Fruit fly (Drosophila melanogaster) whole organism, embryonic: Measurements from ENCODE around the gene PIG-B.

Source experiments
- Awh ChIP-seq: fragments of 200-800 bp; sonication (Bioruptor generic); IDR thresholded peaks from 2 replicates; pipeline ENCODE4, ENCODE4 v1.3.6; 2022; ENCODE audit warnings: missing biosample characterization, missing genetic modification characterization
- Bgb ChIP-seq: fragments of 200-800 bp; sonication (Bioruptor generic); IDR thresholded peaks from 2 replicates; pipeline ENCODE4 v1.3.6; 2022; ENCODE audit warnings: missing biosample characterization, missing genetic modification characterization; ENCODE audit not compliant: partially characterized antibody
- CG10274 ChIP-seq: fragments of 200-800 bp; sonication (Bioruptor generic); optimal IDR thresholded peaks from 3 replicates; lab custom pipeline; 2017; ENCODE audit warnings: missing biosample characterization, mild to moderate bottlenecking, missing genetic modification characterization
- CG17802 ChIP-seq: fragments of 200-800 bp; sonication (Bioruptor generic); optimal IDR thresholded peaks from 2 replicates; lab custom pipeline; 2018; ENCODE audit warnings: missing biosample characterization, mild to moderate bottlenecking, missing genetic modification characterization, moderate library complexity
- CG30020 ChIP-seq: fragments of 200-800 bp; optimal IDR thresholded peaks from 2 replicates; lab custom pipeline; 2019; ENCODE audit warnings: missing biosample characterization, mild to moderate bottlenecking, missing genetic modification characterization, moderate library complexity
- CG3065 ChIP-seq: fragments of 200-800 bp; sonication (Bioruptor generic); optimal IDR thresholded peaks from 2 replicates; lab custom pipeline; 2016; ENCODE audit warnings: missing biosample characterization, missing genetic modification characterization
- CG32772 ChIP-seq: fragments of 200-800 bp; sonication (Bioruptor generic); IDR thresholded peaks from 2 replicates; pipeline ENCODE4 v1.3.6; 2022; ENCODE audit warnings: missing biosample characterization, missing genetic modification characterization
- CG3407 ChIP-seq: fragments of 200-800 bp; sonication (Bioruptor generic); optimal IDR thresholded peaks from 2 replicates; lab custom pipeline; 2018; ENCODE audit warnings: missing biosample characterization, mild to moderate bottlenecking, missing genetic modification characterization
- CG34376 ChIP-seq: fragments of 200-800 bp; sonication (Bioruptor generic); optimal IDR thresholded peaks from 2 replicates; lab custom pipeline; 2018; ENCODE audit warnings: missing biosample characterization, mild to moderate bottlenecking, missing genetic modification characterization
- CG4328 ChIP-seq: fragments of 200-800 bp; sonication (Bioruptor generic); optimal IDR thresholded peaks from 3 replicates; lab custom pipeline; 2017; ENCODE audit warnings: missing biosample characterization, missing genetic modification reagents, missing genetic modification characterization
- CG4707 ChIP-seq: fragments of 200-800 bp; sonication (Bioruptor generic); optimal IDR thresholded peaks from 2 replicates; lab custom pipeline; 2018; ENCODE audit warnings: missing biosample characterization, mild to moderate bottlenecking, missing genetic modification characterization, moderate library complexity
- CG4820 ChIP-seq: fragments of 200-800 bp; sonication (Bioruptor generic); optimal IDR thresholded peaks from 3 replicates; lab custom pipeline; 2016; ENCODE audit warnings: missing biosample characterization, missing genetic modification characterization
- CG5245 ChIP-seq: fragments of 200-800 bp; sonication (Bioruptor generic); optimal IDR thresholded peaks from 3 replicates; lab custom pipeline; 2016; ENCODE audit warnings: missing biosample characterization, missing genetic modification characterization
- CG6175 ChIP-seq: fragments of 200-800 bp; sonication (Bioruptor generic); IDR thresholded peaks from 3 replicates; pipeline ENCODE4 v1.3.6; 2022; ENCODE audit warnings: missing biosample characterization, missing genetic modification characterization
- CG7556 ChIP-seq: fragments of 200-800 bp; sonication (Bioruptor generic); optimal IDR thresholded peaks from 2 replicates; lab custom pipeline; 2017; ENCODE audit warnings: missing biosample characterization, mild to moderate bottlenecking, missing genetic modification characterization
- CG7745 ChIP-seq: fragments of 200-800 bp; sonication (Bioruptor generic); optimal IDR thresholded peaks from 2 replicates; lab custom pipeline; 2018; ENCODE audit warnings: missing biosample characterization, mild to moderate bottlenecking, missing genetic modification characterization, moderate library complexity
- CG7963 ChIP-seq: fragments of 200-800 bp; sonication (Bioruptor generic); IDR thresholded peaks from 3 replicates; pipeline ENCODE4 v1.3.6; 2022; ENCODE audit warnings: missing biosample characterization, missing genetic modification characterization; ENCODE audit not compliant: partially characterized antibody
- CG8765 ChIP-seq: fragments of 200-800 bp; sonication (Bioruptor generic); IDR thresholded peaks from 2 replicates; pipeline ENCODE4 v1.3.6; 2022; ENCODE audit warnings: missing biosample characterization, missing genetic modification characterization
- Dek ChIP-seq: fragments of 200-800 bp; sonication (Bioruptor generic); optimal IDR thresholded peaks from 3 replicates; lab custom pipeline; 2019; ENCODE audit warnings: missing biosample characterization, mild to moderate bottlenecking, missing genetic modification characterization, moderate library complexity
- Drgx ChIP-seq: fragments of 200-800 bp; sonication (Bioruptor generic); IDR thresholded peaks from 2 replicates; pipeline ENCODE4 v1.3.6; 2022; ENCODE audit warnings: missing biosample characterization, missing genetic modification characterization
- Fer2 ChIP-seq: fragments of 200-800 bp; sonication (Bioruptor generic); optimal IDR thresholded peaks from 2 replicates; lab custom pipeline; 2018; ENCODE audit warnings: missing biosample characterization, mild to moderate bottlenecking, missing genetic modification characterization, moderate library complexity
- Hmx ChIP-seq: fragments of 200-800 bp; sonication (Bioruptor generic); optimal IDR thresholded peaks from 2 replicates; lab custom pipeline; 2016; ENCODE audit warnings: missing biosample characterization, missing genetic modification characterization
- Kr ChIP-seq: fragments of 200-800 bp; sonication (Bioruptor generic); optimal IDR thresholded peaks from 2 replicates; lab custom pipeline; 2017; ENCODE audit warnings: missing biosample characterization, mild to moderate bottlenecking, missing genetic modification characterization
- Mad ChIP-seq: fragments of 200-800 bp; sonication (Bioruptor generic); optimal IDR thresholded peaks from 2 replicates; lab custom pipeline; 2016; ENCODE audit warnings: missing biosample characterization, missing genetic modification characterization
- NC2α ChIP-seq: fragments of 200-800 bp; sonication (Bioruptor generic); optimal IDR thresholded peaks from 2 replicates; lab custom pipeline; 2016; ENCODE audit warnings: missing biosample characterization, missing genetic modification characterization
- Opbp ChIP-seq: fragments of 200-800 bp; sonication (Bioruptor generic); IDR thresholded peaks from 3 replicates; pipeline ENCODE4 v1.3.6; 2022; ENCODE audit warnings: missing biosample characterization, missing genetic modification characterization; ENCODE audit not compliant: partially characterized antibody
- TFAM ChIP-seq: fragments of 200-800 bp; sonication (Bioruptor generic); optimal IDR thresholded peaks from 2 replicates; lab custom pipeline; 2017; ENCODE audit warnings: missing biosample characterization, missing genetic modification characterization, inconsistent platforms
- Usf ChIP-seq: fragments of 200-800 bp; sonication (Bioruptor generic); optimal IDR thresholded peaks from 2 replicates; lab custom pipeline; 2017; ENCODE audit warnings: missing genotype, missing biosample characterization, missing genetic modification characterization
- ab ChIP-seq: fragments of 200-800 bp; sonication (Bioruptor generic); optimal IDR thresholded peaks from 2 replicates; lab custom pipeline; 2016; ENCODE audit warnings: missing biosample characterization, missing genetic modification characterization
- ara ChIP-seq: fragments of 200-800 bp; sonication (Bioruptor generic); IDR thresholded peaks from 2 replicates; pipeline ENCODE4 v1.3.6; 2022; ENCODE audit warnings: missing biosample characterization, missing genetic modification characterization
- btn ChIP-seq: fragments of 200-800 bp; sonication (Bioruptor generic); optimal IDR thresholded peaks from 2 replicates; lab custom pipeline; 2016; ENCODE audit warnings: missing biosample characterization, missing genetic modification characterization
- ci ChIP-seq: fragments of 200-800 bp; sonication (Bioruptor generic); IDR thresholded peaks from 3 replicates; pipeline ENCODE4 v1.3.6; 2022; ENCODE audit warnings: missing biosample characterization, missing genetic modification characterization
- corto ChIP-seq: fragments of 200-800 bp; sonication (Bioruptor generic); optimal IDR thresholded peaks from 2 replicates; lab custom pipeline; 2016; ENCODE audit warnings: missing biosample characterization, mild to moderate bottlenecking, missing genetic modification characterization, moderate library complexity
- crc ChIP-seq: fragments of 200-800 bp; sonication (Bioruptor generic); optimal IDR thresholded peaks from 2 replicates; lab custom pipeline; 2016; ENCODE audit warnings: missing biosample characterization, missing genetic modification characterization
- disco-r ChIP-seq: fragments of 200-800 bp; sonication (Bioruptor generic); optimal IDR thresholded peaks from 2 replicates; lab custom pipeline; 2016; ENCODE audit warnings: missing biosample characterization, missing genetic modification characterization
- dpn ChIP-seq, 2 experiments: fragments of 200-800 bp; sonication (Bioruptor generic); optimal IDR thresholded peaks; 3 replicates each; lab custom pipeline; 2016; ENCODE audit warnings: missing biosample characterization in 2 of 2, missing genetic modification characterization in 2 of 2
- gsb ChIP-seq: fragments of 200-800 bp; sonication (Bioruptor generic); IDR thresholded peaks from 2 replicates; pipeline ENCODE4 v1.3.6; 2022; ENCODE audit warnings: missing biosample characterization, missing genetic modification characterization
- hth ChIP-seq: fragments of >200 bp; optimal IDR thresholded peaks from 2 replicates; lab custom pipeline; 2017; ENCODE audit warnings: inconsistent platforms
- klu ChIP-seq: fragments of 200-800 bp; sonication (Bioruptor generic); IDR thresholded peaks from 2 replicates; pipeline ENCODE4 v1.3.6; 2022; ENCODE audit warnings: missing biosample characterization, missing genetic modification characterization
- luna ChIP-seq: fragments of 200-800 bp; sonication (Bioruptor generic); optimal IDR thresholded peaks from 2 replicates; lab custom pipeline; 2016; ENCODE audit warnings: missing biosample characterization, missing genetic modification characterization
- nmo ChIP-seq: fragments of 200-800 bp; sonication (Bioruptor generic); optimal IDR thresholded peaks from 2 replicates; lab custom pipeline; 2018; ENCODE audit warnings: missing biosample characterization, mild to moderate bottlenecking, missing genetic modification characterization, moderate library complexity
- odd ChIP-seq: fragments of 200-800 bp; sonication (Bioruptor generic); optimal IDR thresholded peaks from 2 replicates; lab custom pipeline; 2017; ENCODE audit warnings: missing biosample characterization, mild to moderate bottlenecking, missing genetic modification characterization
- otp ChIP-seq: fragments of 200-800 bp; sonication (Bioruptor generic); IDR thresholded peaks from 3 replicates; pipeline ENCODE4, ENCODE4 v1.3.6; 2022; ENCODE audit warnings: missing biosample characterization, missing genetic modification characterization
- p53 ChIP-seq: fragments of 200-800 bp; sonication (Bioruptor generic); optimal IDR thresholded peaks from 2 replicates; lab custom pipeline; 2016; ENCODE audit warnings: missing biosample characterization, missing genetic modification characterization
- pum ChIP-seq: fragments of 200-800 bp; sonication (Bioruptor generic); optimal IDR thresholded peaks from 2 replicates; lab custom pipeline; 2016; ENCODE audit warnings: missing biosample characterization, missing genetic modification characterization
- ranshi ChIP-seq: fragments of 200-800 bp; sonication (Bioruptor generic); IDR thresholded peaks from 2 replicates; pipeline ENCODE4 v1.3.6; 2022; ENCODE audit warnings: missing biosample characterization, missing genetic modification characterization
- scrt ChIP-seq: fragments of 200-800 bp; sonication (Bioruptor generic); optimal IDR thresholded peaks from 2 replicates; lab custom pipeline; 2018; ENCODE audit warnings: missing biosample characterization, mild to moderate bottlenecking, missing genetic modification characterization, moderate library complexity
- sd ChIP-seq: fragments of 200-800 bp; sonication (Bioruptor generic); optimal IDR thresholded peaks from 3 replicates; lab custom pipeline; 2018; ENCODE audit warnings: missing biosample characterization, mild to moderate bottlenecking, missing genetic modification characterization, moderate library complexity
- sens-2 ChIP-seq: fragments of 200-800 bp; sonication (Bioruptor generic); IDR thresholded peaks from 2 replicates; pipeline ENCODE4 v1.3.6; 2022; ENCODE audit warnings: missing biosample characterization, missing genetic modification characterization
- tll ChIP-seq, 2 experiments: fragments of 200-800 bp in 1 of 2; fragments of >200 bp in 1 of 2; sonication (Bioruptor generic) in 1 of 2; optimal IDR thresholded peaks; 2 replicates each; lab custom pipeline; 2017 to 2019; ENCODE audit warnings: missing biosample characterization in 2 of 2, missing genetic modification characterization in 2 of 2, mild to moderate bottlenecking in 1 of 2, moderate library complexity in 1 of 2

PIG-B gene

dm6 chr3L:3785002-3785661, 25.9 kb upstream of the PIG-B start (continued):
- TF ChIP-seq Kr (GFP tag; lab: Kevin White, UChicago) (peak; percentile 70), nmo (peak; percentile 94), crc (GFP tag; lab: Kevin White, UChicago) (peak; percentile 91), otp (GFP tag; lab: Robert Waterston, UW) (peak; percentile 97), CG7963 (GFP tag; lab: Robert Waterston, UW) (no peak), tll (GFP tag; optimal IDR thresholded peaks at IDR 0.05; lab: Kevin White, UChicago) (peak in 1 of 2 experiments; percentile 58), Opbp (peak; percentile 27; the same call in 2 of the 3 replicates), CG8765 (peak; percentile 95), gsb (peak; percentile 87), pum (GFP tag; lab: Kevin White, UChicago) (peak; percentile 95), CG7745 (tag; lab: Kevin White, UChicago) (peak; percentile 50), CG7556 (peak; percentile 91), ara (GFP tag; lab: Robert Waterston, UW) (peak; percentile 96), Fer2 (tag; lab: Kevin White, UChicago) (no peak), CG6175 (GFP tag; lab: Robert Waterston, UW) (peak; percentile 77; the same call in 2 of the 3 replicates), CG4820 (peak; percentile 92), CG4328 (GFP tag; lab: Kevin White, UChicago) (no peak), CG3407 (GFP tag; lab: Kevin White, UChicago) (peak; percentile 87), Drgx (peak; percentile 99), CG30020 (tag; lab: Kevin White, UChicago) (peak; percentile 32), ab (GFP tag; lab: Kevin White, UChicago) (peak; percentile 94), corto (GFP tag; lab: Kevin White, UChicago) (peak; percentile 97), odd (GFP tag; lab: Kevin White, UChicago) (peak; percentile 87), Mad (GFP tag; lab: Kevin White, UChicago) (peak; percentile 96), CG3065 (peak; percentile 94), CG10274 (GFP tag; lab: Kevin White, UChicago) (peak; percentile 58), hth (no peak), Hmx (GFP tag; lab: Kevin White, UChicago) (peak; percentile 31), klu (GFP tag; lab: Robert Waterston, UW) (peak; percentile 84), NC2α (GFP tag; lab: Kevin White, UChicago) (peak; percentile 92), luna (GFP tag; lab: Kevin White, UChicago) (peak; percentile 80), sd (peak; percentile 78), CG5245 (peak; percentile 92), Usf (GFP tag; lab: Kevin White, UChicago) (peak; percentile 82), p53 (GFP tag; lab: Kevin White, UChicago) (peak; percentile 86), CG17802 (tag; lab: Kevin White, UChicago) (peak; percentile 56), Awh (peak; percentile 97), sens-2 (GFP tag; lab: Robert Waterston, UW) (peak; percentile 95), ranshi (GFP tag; lab: Robert Waterston, UW) (peak; percentile 95), CG4707 (GFP tag; lab: Kevin White, UChicago) (peak; percentile 99), Dek (peak; percentile 84), disco-r (GFP tag; lab: Kevin White, UChicago) (peak; percentile 91), TFAM (GFP tag; lab: Kevin White, UChicago) (peak; percentile 13), dpn (GFP tag; optimal IDR thresholded peaks at IDR 0.05; lab: Kevin White, UChicago) (peak; percentile 94 to 97), Bgb (GFP tag; lab: Robert Waterston, UW) (peak; percentile 43; the same call in 1 of the 2 replicates), CG34376 (GFP tag; lab: Kevin White, UChicago) (no peak), ci (GFP tag; lab: Robert Waterston, UW) (peak; percentile 98), btn (GFP tag; lab: Kevin White, UChicago) (peak; percentile 91), scrt (peak; percentile 63), CG32772 (GFP tag; lab: Robert Waterston, UW) (peak; percentile 97)
